Fruit fly (Drosophila melanogaster) whole organism, embryonic: ENCODE measurements around the gene flfl.
A peak's percentile ranks its signal among the peaks of the same experiment; 100 is the strongest.

Experiments used
- Aef1 ChIP-seq: fragments of 200-800 bp; sonication (Bioruptor generic); IDR thresholded peaks from 3 replicates; pipeline ENCODE4 v1.3.6; 2022; ENCODE audit warnings: missing biosample characterization, missing genetic modification characterization
- BtbVII ChIP-seq: fragments of 200-800 bp; sonication (Bioruptor generic); optimal IDR thresholded peaks from 3 replicates; lab custom pipeline; 2017; ENCODE audit warnings: missing biosample characterization, mild to moderate bottlenecking, missing genetic modification characterization
- CG10274 ChIP-seq: fragments of 200-800 bp; sonication (Bioruptor generic); optimal IDR thresholded peaks from 3 replicates; lab custom pipeline; 2017; ENCODE audit warnings: missing biosample characterization, mild to moderate bottlenecking, missing genetic modification characterization
- CG10366 ChIP-seq: fragments of 200-800 bp; sonication (Bioruptor generic); IDR thresholded peaks from 2 replicates; pipeline ENCODE4 v1.3.6; 2022; ENCODE audit warnings: missing biosample characterization, missing genetic modification characterization
- CG11723 ChIP-seq: fragments of 200-800 bp; sonication (Bioruptor generic); optimal IDR thresholded peaks from 2 replicates; lab custom pipeline; 2017; ENCODE audit warnings: missing biosample characterization, mild to moderate bottlenecking, missing genetic modification characterization
- CG14667 ChIP-seq: fragments of 200-800 bp; sonication (Bioruptor generic); IDR thresholded peaks from 2 replicates; pipeline ENCODE4 v1.3.6; 2022; ENCODE audit warnings: missing biosample characterization, missing genetic modification characterization
- CG15514 ChIP-seq: fragments of 200-800 bp; sonication (Bioruptor generic); optimal IDR thresholded peaks from 3 replicates; lab custom pipeline; 2017; ENCODE audit warnings: missing biosample characterization, missing genetic modification characterization, mild to moderate bottlenecking, moderate library complexity, missing genetic modification reagents
- CG1647 ChIP-seq: fragments of 200-800 bp; sonication (Bioruptor generic); optimal IDR thresholded peaks from 3 replicates; lab custom pipeline; 2016; ENCODE audit warnings: missing biosample characterization, missing genetic modification characterization
- CG16815 ChIP-seq: fragments of 200-800 bp; sonication (Bioruptor generic); optimal IDR thresholded peaks from 3 replicates; lab custom pipeline; 2017; ENCODE audit warnings: missing biosample characterization, mild to moderate bottlenecking, missing genetic modification characterization
- CG17186 ChIP-seq: fragments of 200-800 bp; sonication (Bioruptor generic); optimal IDR thresholded peaks from 3 replicates; lab custom pipeline; 2017; ENCODE audit warnings: missing biosample characterization, missing genetic modification reagents, missing genetic modification characterization
- CG17568 ChIP-seq: fragments of 200-800 bp; sonication (Bioruptor generic); optimal IDR thresholded peaks from 2 replicates; lab custom pipeline; 2018; ENCODE audit warnings: missing biosample characterization, mild to moderate bottlenecking, missing genetic modification characterization, moderate library complexity
- CG17829 ChIP-seq: fragments of 200-800 bp; optimal IDR thresholded peaks from 2 replicates; lab custom pipeline; 2019; ENCODE audit warnings: missing biosample characterization, mild to moderate bottlenecking, missing genetic modification characterization, moderate library complexity
- CG18619 ChIP-seq: fragments of 200-800 bp; sonication (Bioruptor generic); optimal IDR thresholded peaks from 3 replicates; lab custom pipeline; 2017; ENCODE audit warnings: missing biosample characterization, mild to moderate bottlenecking, missing genetic modification characterization
- CG2129 ChIP-seq: fragments of 200-800 bp; sonication (Bioruptor generic); IDR thresholded peaks from 2 replicates; pipeline ENCODE4 v1.3.6; 2022; ENCODE audit warnings: missing biosample characterization, missing genetic modification characterization; ENCODE audit not compliant: partially characterized antibody
- CG31224 ChIP-seq: fragments of 200-800 bp; sonication (Bioruptor generic); IDR thresholded peaks from 2 replicates; pipeline ENCODE4 v1.3.6; 2022; ENCODE audit warnings: missing biosample characterization, missing genetic modification characterization
- CG32532 ChIP-seq: fragments of 200-800 bp; sonication (Bioruptor generic); IDR thresholded peaks from 2 replicates; pipeline ENCODE4 v1.3.6; 2022; ENCODE audit warnings: missing biosample characterization, missing genetic modification characterization
- CG32772 ChIP-seq: fragments of 200-800 bp; sonication (Bioruptor generic); IDR thresholded peaks from 2 replicates; pipeline ENCODE4 v1.3.6; 2022; ENCODE audit warnings: missing biosample characterization, missing genetic modification characterization
- CG4707 ChIP-seq: fragments of 200-800 bp; sonication (Bioruptor generic); optimal IDR thresholded peaks from 2 replicates; lab custom pipeline; 2018; ENCODE audit warnings: missing biosample characterization, mild to moderate bottlenecking, missing genetic modification characterization, moderate library complexity
- CG7839 ChIP-seq: fragments of 200-800 bp; sonication (Bioruptor generic); optimal IDR thresholded peaks from 3 replicates; lab custom pipeline; 2018; ENCODE audit warnings: missing biosample characterization, mild to moderate bottlenecking, missing genetic modification characterization, moderate library complexity
- CG8089 ChIP-seq: fragments of 200-800 bp; sonication (Bioruptor generic); optimal IDR thresholded peaks from 3 replicates; lab custom pipeline; 2016; ENCODE audit warnings: missing biosample characterization, missing genetic modification characterization
- CG8388 ChIP-seq: fragments of 200-800 bp; sonication (Bioruptor generic); optimal IDR thresholded peaks from 2 replicates; lab custom pipeline; 2019; ENCODE audit warnings: missing biosample characterization, mild to moderate bottlenecking, missing genetic modification characterization, moderate library complexity
- CG8924 ChIP-seq: fragments of 200-800 bp; optimal IDR thresholded peaks from 3 replicates; lab custom pipeline; 2019; ENCODE audit warnings: missing biosample characterization, mild to moderate bottlenecking, missing genetic modification characterization, moderate library complexity
- D19A ChIP-seq: fragments of 200-800 bp; optimal IDR thresholded peaks from 3 replicates; lab custom pipeline; 2019; ENCODE audit warnings: missing biosample characterization, mild to moderate bottlenecking, missing genetic modification characterization, moderate library complexity
- Dp ChIP-seq: fragments of 200-800 bp; sonication (Bioruptor generic); optimal IDR thresholded peaks from 2 replicates; lab custom pipeline; 2018; ENCODE audit warnings: missing biosample characterization, mild to moderate bottlenecking, missing genetic modification characterization, moderate library complexity
- Hand ChIP-seq: fragments of 200-800 bp; sonication (Bioruptor generic); optimal IDR thresholded peaks from 2 replicates; lab custom pipeline; 2017; ENCODE audit warnings: mild to moderate bottlenecking, missing biosample characterization, missing genetic modification reagents, missing genetic modification characterization
- Hr51 ChIP-seq, 2 experiments: fragments of 200-800 bp; sonication (Bioruptor generic); optimal IDR thresholded peaks; 2 replicates in 1 of 2; 3 replicates in 1 of 2; lab custom pipeline; 2016 to 2018; ENCODE audit warnings: missing biosample characterization in 2 of 2, missing genetic modification characterization in 2 of 2, mild to moderate bottlenecking in 1 of 2, moderate library complexity in 1 of 2
- Kr ChIP-seq: fragments of 200-800 bp; sonication (Bioruptor generic); optimal IDR thresholded peaks from 2 replicates; lab custom pipeline; 2017; ENCODE audit warnings: missing biosample characterization, mild to moderate bottlenecking, missing genetic modification characterization
- Lim3 ChIP-seq: fragments of 200-800 bp; sonication (Bioruptor generic); IDR thresholded peaks from 2 replicates; pipeline ENCODE4 v1.3.6; 2022; ENCODE audit warnings: missing biosample characterization, missing genetic modification characterization
- Max ChIP-seq: fragments of 200-800 bp; sonication (Bioruptor generic); optimal IDR thresholded peaks from 2 replicates; lab custom pipeline; 2016; ENCODE audit warnings: missing biosample characterization, mild to moderate bottlenecking, missing genetic modification characterization
- NK7.1 ChIP-seq: fragments of 200-800 bp; sonication (Bioruptor generic); optimal IDR thresholded peaks from 3 replicates; lab custom pipeline; 2016; ENCODE audit warnings: missing biosample characterization, missing genetic modification characterization
- Tbp ChIP-seq: fragments of >200 bp; optimal IDR thresholded peaks from 2 replicates; lab custom pipeline; 2018; ENCODE audit warnings: missing biosample characterization, missing genetic modification characterization
- Usf ChIP-seq: fragments of 200-800 bp; sonication (Bioruptor generic); optimal IDR thresholded peaks from 2 replicates; lab custom pipeline; 2017; ENCODE audit warnings: missing genotype, missing biosample characterization, missing genetic modification characterization
- ap ChIP-seq: fragments of 200-800 bp; sonication (Bioruptor generic); IDR thresholded peaks from 2 replicates; pipeline ENCODE4 v1.3.6; 2022; ENCODE audit warnings: missing biosample characterization, missing genetic modification characterization
- ara ChIP-seq: fragments of 200-800 bp; sonication (Bioruptor generic); IDR thresholded peaks from 2 replicates; pipeline ENCODE4 v1.3.6; 2022; ENCODE audit warnings: missing biosample characterization, missing genetic modification characterization
- emc ChIP-seq: fragments of 200-800 bp; sonication (Bioruptor generic); optimal IDR thresholded peaks from 2 replicates; lab custom pipeline; 2016; ENCODE audit warnings: missing biosample characterization, missing genetic modification characterization
- fd96Cb ChIP-seq: fragments of 200-800 bp; sonication (Bioruptor generic); optimal IDR thresholded peaks from 2 replicates; lab custom pipeline; 2018; ENCODE audit warnings: missing biosample characterization, mild to moderate bottlenecking, missing genetic modification characterization, moderate library complexity
- ftz-f1 ChIP-seq: fragments of 200-800 bp; sonication (Bioruptor generic); optimal IDR thresholded peaks from 2 replicates; lab custom pipeline; 2016; ENCODE audit warnings: missing biosample characterization, missing genetic modification characterization
- grn ChIP-seq: fragments of 200-800 bp; sonication (Bioruptor generic); optimal IDR thresholded peaks from 3 replicates; lab custom pipeline; 2017; ENCODE audit warnings: missing biosample characterization, missing genetic modification characterization
- her ChIP-seq: fragments of 200-800 bp; sonication (Bioruptor generic); optimal IDR thresholded peaks from 2 replicates; lab custom pipeline; 2016; ENCODE audit warnings: missing biosample characterization, missing genetic modification characterization
- jing ChIP-seq: fragments of 200-800 bp; sonication (Bioruptor generic); optimal IDR thresholded peaks from 2 replicates; lab custom pipeline; 2018; ENCODE audit warnings: missing biosample characterization, mild to moderate bottlenecking, missing genetic modification characterization
- mld ChIP-seq: fragments of 200-800 bp; sonication (Bioruptor generic); IDR thresholded peaks from 3 replicates; pipeline ENCODE4 v1.3.6; 2022; ENCODE audit warnings: missing biosample characterization, missing genetic modification characterization; ENCODE audit not compliant: partially characterized antibody
- phol ChIP-seq: fragments of 200-800 bp; sonication (Bioruptor generic); optimal IDR thresholded peaks from 3 replicates; lab custom pipeline; 2018; ENCODE audit warnings: missing biosample characterization, mild to moderate bottlenecking, missing genetic modification characterization, moderate library complexity
- pzg ChIP-seq: fragments of 200-800 bp; sonication (Bioruptor generic); optimal IDR thresholded peaks from 3 replicates; lab custom pipeline; 2018; ENCODE audit warnings: missing biosample characterization, mild to moderate bottlenecking, missing genetic modification characterization, moderate library complexity
- run ChIP-seq: fragments of 200-800 bp; sonication (Bioruptor generic); optimal IDR thresholded peaks from 3 replicates; lab custom pipeline; 2018; ENCODE audit warnings: missing biosample characterization, mild to moderate bottlenecking, missing genetic modification characterization
- seq ChIP-seq: fragments of 200-800 bp; sonication (Bioruptor generic); IDR thresholded peaks from 2 replicates; pipeline ENCODE4 v1.3.6; 2022; ENCODE audit warnings: missing biosample characterization, missing genetic modification characterization
- sug ChIP-seq: fragments of 200-800 bp; optimal IDR thresholded peaks from 2 replicates; lab custom pipeline; 2019; ENCODE audit warnings: missing biosample characterization, mild to moderate bottlenecking, missing genetic modification characterization, moderate library complexity
- unc-4 ChIP-seq: fragments of 200-800 bp; sonication (Bioruptor generic); IDR thresholded peaks from 2 replicates; pipeline ENCODE4 v1.3.6; 2022; ENCODE audit warnings: missing biosample characterization, missing genetic modification characterization; ENCODE audit not compliant: partially characterized antibody
- vfl ChIP-seq: fragments of 200-800 bp; sonication (Bioruptor generic); optimal IDR thresholded peaks from 2 replicates; lab custom pipeline; 2016; ENCODE audit warnings: missing biosample characterization, missing genetic modification characterization
- yki ChIP-seq: fragments of >200 bp; optimal IDR thresholded peaks from 3 replicates; lab custom pipeline; 2018

The flfl gene

DNA sequence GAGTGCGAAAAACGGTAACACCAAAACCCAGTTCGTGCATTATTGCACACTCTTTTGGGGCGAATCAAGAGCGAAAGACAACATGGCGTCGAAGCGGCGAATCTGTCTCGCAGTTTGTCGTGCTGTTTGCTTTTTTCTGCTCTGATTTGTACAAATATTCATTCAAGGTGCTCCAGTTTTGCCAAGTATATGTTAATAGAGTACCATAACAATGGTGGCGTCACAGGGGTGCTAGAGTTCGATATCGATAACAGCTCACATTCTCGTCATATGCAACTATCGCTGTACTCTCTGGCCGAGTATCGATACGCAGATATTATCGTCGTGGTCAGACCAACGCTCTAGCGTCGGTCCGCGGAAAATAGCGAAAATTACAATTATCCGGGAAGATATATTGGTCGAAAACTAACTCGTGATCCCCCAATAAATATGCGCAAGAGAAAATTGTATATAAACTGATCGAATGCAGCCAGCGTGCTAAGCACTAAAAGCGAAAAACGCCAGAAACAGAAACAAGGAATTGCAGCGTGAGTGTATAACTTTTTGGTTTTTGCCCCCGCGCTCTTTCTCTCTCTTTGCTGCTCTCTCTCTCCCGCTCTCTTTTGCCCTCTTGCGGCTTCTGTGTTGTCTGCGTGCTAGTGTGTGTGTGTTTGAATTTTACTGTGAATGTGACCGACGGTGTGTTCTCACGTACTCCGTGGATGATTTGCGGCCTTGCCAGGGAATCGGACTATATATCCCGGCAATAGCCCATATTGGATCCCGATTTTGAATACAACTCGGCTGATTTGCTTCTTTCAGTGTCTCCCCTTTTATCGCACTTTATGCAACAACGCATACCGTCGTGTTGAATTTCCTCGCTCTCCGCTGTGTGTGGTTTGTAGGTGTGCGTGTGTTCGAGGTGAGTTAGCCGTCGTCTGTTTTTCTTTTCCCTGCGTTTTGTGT lies at the start of gene flfl (continued):
- TF ChIP-seq CG4707 (GFP tag; lab: Kevin White, UChicago) = no peak
- no peak for TF ChIP-seq CG10366 (GFP tag; lab: Robert Waterston, UW)
- TF ChIP-seq fd96Cb (tag; lab: Kevin White, UChicago) = no peak
- TF ChIP-seq CG8089 (GFP tag; lab: Kevin White, UChicago) = no peak
- no peak for TF ChIP-seq Lim3 (GFP tag; lab: Robert Waterston, UW)
- TF ChIP-seq CG14667 (GFP tag; lab: Robert Waterston, UW) = no peak
- TF ChIP-seq D19A (tag; lab: Kevin White, UChicago) = peak; percentile 30
- TF ChIP-seq Dp (GFP tag; lab: Kevin White, UChicago) = no peak
- peak; percentile 42 for TF ChIP-seq CG15514 (GFP tag; lab: Kevin White, UChicago)
- peak; percentile 91 for TF ChIP-seq pzg (GFP tag; lab: Kevin White, UChicago)
- TF ChIP-seq CG1647 (GFP tag; lab: Kevin White, UChicago) = no peak
- no peak for TF ChIP-seq seq (GFP tag; lab: Robert Waterston, UW)
- TF ChIP-seq BtbVII = peak; percentile 19
- no peak for TF ChIP-seq CG31224 (GFP tag; lab: Robert Waterston, UW)
- no peak for TF ChIP-seq Aef1 (GFP tag; lab: Robert Waterston, UW)
- TF ChIP-seq jing = no peak
- no peak for TF ChIP-seq grn
- peak; percentile 5 for TF ChIP-seq Tbp
- TF ChIP-seq NK7.1 (GFP tag; lab: Kevin White, UChicago) = no peak
- peak; percentile 17 for TF ChIP-seq CG17829 (tag; lab: Kevin White, UChicago)
- no peak for TF ChIP-seq CG17568 (GFP tag; lab: Kevin White, UChicago)
- TF ChIP-seq CG7839 (tag; lab: Kevin White, UChicago) = no peak
- peak; percentile 98 for TF ChIP-seq phol (tag; lab: Kevin White, UChicago)
- TF ChIP-seq Max (GFP tag; lab: Kevin White, UChicago) = peak; percentile 1
- peak; percentile 28 for TF ChIP-seq emc (GFP tag; lab: Kevin White, UChicago)
- no peak for TF ChIP-seq Kr (GFP tag; lab: Kevin White, UChicago)
- no peak for TF ChIP-seq CG10274 (GFP tag; lab: Kevin White, UChicago)
- peak; percentile 75 for TF ChIP-seq CG17186 (GFP tag; lab: Kevin White, UChicago)
- TF ChIP-seq sug (tag; lab: Kevin White, UChicago) = peak; percentile 61
- TF ChIP-seq ara (GFP tag; lab: Robert Waterston, UW) = no peak
- no peak for TF ChIP-seq CG32772 (GFP tag; lab: Robert Waterston, UW)
- TF ChIP-seq yki (lab: Kevin White, UChicago) = peak; percentile 97
- TF ChIP-seq CG32532 = no peak
- TF ChIP-seq unc-4 (GFP tag; lab: Robert Waterston, UW) = no peak
- TF ChIP-seq vfl (GFP tag; lab: Kevin White, UChicago) = no peak
- no peak for TF ChIP-seq CG8388 (GFP tag; lab: Kevin White, UChicago)
- no peak for TF ChIP-seq CG16815 (GFP tag; lab: Kevin White, UChicago)
- peak; percentile 100 for TF ChIP-seq her (GFP tag; lab: Kevin White, UChicago)
- TF ChIP-seq ap (GFP tag; lab: Robert Waterston, UW) = no peak
- TF ChIP-seq CG2129 = no peak
- no peak for TF ChIP-seq Usf (GFP tag; lab: Kevin White, UChicago)
- peak; percentile 48 for TF ChIP-seq Hand (GFP tag; lab: Kevin White, UChicago)
- peak; percentile 21 for TF ChIP-seq CG8924
- TF ChIP-seq Hr51 (GFP tag; optimal IDR thresholded peaks at IDR 0.05; lab: Kevin White, UChicago) = peak in 1 of 2 experiments; percentile 26
- TF ChIP-seq CG18619 (GFP tag; lab: Kevin White, UChicago) = peak; percentile 23
- TF ChIP-seq mld (GFP tag; lab: Robert Waterston, UW) = no peak
- TF ChIP-seq CG11723 (GFP tag; lab: Kevin White, UChicago) = no peak
- TF ChIP-seq ftz-f1 (GFP tag; lab: Kevin White, UChicago) = peak; percentile 23
- TF ChIP-seq run (tag; lab: Kevin White, UChicago) = no peak
